Worm (Caenorhabditis elegans): ENCODE results near the gene ins-35.

DNA sequence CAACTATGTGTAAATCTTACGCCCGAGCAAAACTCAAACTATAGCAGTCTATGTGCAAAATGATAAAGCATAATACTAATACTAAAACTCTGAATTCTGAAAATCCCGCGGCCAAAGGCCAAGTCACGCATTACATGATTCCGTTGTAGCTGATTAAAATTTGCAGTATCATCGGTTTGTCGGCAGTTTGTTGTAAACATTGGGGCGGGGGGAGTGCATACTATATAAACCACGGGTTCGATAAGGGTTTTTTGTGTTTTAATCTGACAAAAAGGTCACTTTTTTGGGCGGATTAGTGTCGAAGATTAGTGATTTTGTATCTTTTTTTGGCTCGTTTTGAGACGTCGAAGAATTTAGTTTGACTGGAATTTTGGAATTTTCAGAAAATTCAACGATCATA is 852 bp upstream of the ins-35 start:
- TF ChIP-seq pha-4 (tag; optimal IDR thresholded peaks at IDR 0.05): peak; percentile 21
- TF ChIP-seq elt-2 (tag; optimal IDR thresholded peaks at IDR 0.05): peak; percentile 79
